Worm (Caenorhabditis elegans): ENCODE measurements around the gene ttr-20.

DNA sequence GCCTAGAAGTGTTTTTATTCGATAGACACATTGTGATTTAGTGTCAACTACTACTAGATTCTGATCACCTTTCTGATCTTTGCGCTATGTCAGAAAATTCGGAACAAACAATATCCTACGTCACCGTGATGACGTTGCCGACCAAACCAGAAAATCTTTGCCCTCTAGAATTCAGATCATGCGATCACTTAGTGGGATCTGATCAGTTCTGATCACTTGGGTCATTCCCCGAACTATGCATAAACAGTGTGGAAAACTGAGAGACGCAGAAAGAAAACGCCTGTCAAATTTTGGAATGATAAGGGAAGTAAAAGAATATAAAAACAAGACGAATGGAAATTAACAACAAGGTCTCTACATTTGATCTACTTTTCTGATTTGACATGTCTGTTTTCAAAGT is 48.0 kb downstream of the ttr-20 start, which contains the start of gene F15E6.3:
- no peak for TF ChIP-seq snpc-4 (tag; optimal IDR thresholded peaks at IDR 0.05)
- TF ChIP-seq drap-1 (GFP tag; optimal IDR thresholded peaks at IDR 0.05): no peak
- no peak for TF ChIP-seq elt-3 (tag; optimal IDR thresholded peaks at IDR 0.05)
- no peak for TF ChIP-seq sptf-1 (tag; optimal IDR thresholded peaks at IDR 0.05)
- TF ChIP-seq pha-4 (tag; optimal IDR thresholded peaks at IDR 0.05): no peak
- TF ChIP-seq nhr-28 (tag; optimal IDR thresholded peaks at IDR 0.05): no peak
- TF ChIP-seq nhr-237 (tag; optimal IDR thresholded peaks at IDR 0.05): no peak
- no peak for TF ChIP-seq nhr-76 (tag; optimal IDR thresholded peaks at IDR 0.05)
